Fruit fly (Drosophila melanogaster): ENCODE results near the gene CG8813.

Gene CG8813

dm6 chr2L:2886613-2887537 is 17.4 kb downstream of the CG8813 start (continued):
- TF ChIP-seq CG5180 (GFP tag; optimal IDR thresholded peaks at IDR 0.05) (peak; percentile 90), lab (GFP tag; optimal IDR thresholded peaks at IDR 0.05) (no peak), unc-4 (GFP tag; IDR thresholded peaks at IDR 0.05; ENCODE audit: partially characterized antibody) (0 out of 2 replicates have a peak, but pooled peaks have one; percentile 17), Doc3 (GFP tag; IDR thresholded peaks at IDR 0.05; ENCODE audit: partially characterized antibody) (0 out of 3 replicates have a peak, but pooled peaks have one; percentile 15), CG4360 (GFP tag; IDR thresholded peaks at IDR 0.05) (peak; percentile 65), CG6765 (GFP tag; optimal IDR thresholded peaks at IDR 0.05) (no peak), CG13424 (tag; optimal IDR thresholded peaks at IDR 0.05) (no peak), bsh (GFP tag; optimal IDR thresholded peaks at IDR 0.05) (peak in 1 of 2 experiments; percentile 29), abd-A (tag; optimal IDR thresholded peaks at IDR 0.05) (peak; percentile 77), ATbp (GFP tag; optimal IDR thresholded peaks at IDR 0.05) (peak; percentile 5), CG3163 (GFP tag; optimal IDR thresholded peaks at IDR 0.05) (peak; percentile 25), CG1832 (GFP tag; optimal IDR thresholded peaks at IDR 0.05) (peak; percentile 36), CG7745 (tag; optimal IDR thresholded peaks at IDR 0.05) (peak; percentile 99), Trl (optimal IDR thresholded peaks at IDR 0.05) (peak; percentile 94 to 99), Trl (GFP tag; optimal IDR thresholded peaks at IDR 0.05) (peak; percentile 48), HmgZ (tag; optimal IDR thresholded peaks at IDR 0.05) (peak; percentile 14), CG31365 (tag; optimal IDR thresholded peaks at IDR 0.05) (no peak), chinmo (GFP tag; IDR thresholded peaks at IDR 0.05; ENCODE audit: partially characterized antibody) (peak; percentile 94; the same call in 3 of the 4 replicates), CG10267 (tag; optimal IDR thresholded peaks at IDR 0.05) (no peak)

dm6 chr2L:2887760-2888600 is 18.5 kb downstream of the CG8813 start:
- TF ChIP-seq CG7357 (GFP tag; IDR thresholded peaks at IDR 0.05), result no peak
- TF ChIP-seq Med (GFP tag), result peak; percentile 1
- TF ChIP-seq Jarid2 (GFP tag; optimal IDR thresholded peaks at IDR 0.05), result peak; percentile 42
- peak; percentile 99 for TF ChIP-seq CG5180 (GFP tag; optimal IDR thresholded peaks at IDR 0.05)
- TF ChIP-seq CG4360 (GFP tag; IDR thresholded peaks at IDR 0.05), result peak; percentile 22; the same call in 1 of the 2 replicates
- TF ChIP-seq Deaf1 (tag; optimal IDR thresholded peaks at IDR 0.05), result peak; percentile 1
- peak; percentile 81 for TF ChIP-seq sens (GFP tag)
- no peak for TF ChIP-seq Ets65A (GFP tag)
- peak in 1 of 2 experiments; percentile 19 for TF ChIP-seq Trl (optimal IDR thresholded peaks at IDR 0.05)
- TF ChIP-seq Trl (GFP tag; optimal IDR thresholded peaks at IDR 0.05), result no peak

dm6 chr2L:2888859-2889443 is 19.5 kb downstream of the CG8813 start:
- TF ChIP-seq CG1832 (GFP tag; optimal IDR thresholded peaks at IDR 0.05), result peak; percentile 66
- no peak for TF ChIP-seq dpn (GFP tag; optimal IDR thresholded peaks at IDR 0.05)
- TF ChIP-seq Blimp-1 (GFP tag; optimal IDR thresholded peaks at IDR 0.05), result peak; percentile 53
- no peak for TF ChIP-seq inv (GFP tag; IDR thresholded peaks at IDR 0.05; ENCODE audit: partially characterized antibody)
- TF ChIP-seq CG6683 (GFP tag; optimal IDR thresholded peaks at IDR 0.05), result no peak
- no peak for TF ChIP-seq gce (GFP tag; IDR thresholded peaks at IDR 0.05)
- TF ChIP-seq cg (GFP tag; optimal IDR thresholded peaks at IDR 0.05), result peak; percentile 84
- peak; percentile 91 for TF ChIP-seq CG8281 (tag; optimal IDR thresholded peaks at IDR 0.05)
- TF ChIP-seq chinmo (GFP tag; IDR thresholded peaks at IDR 0.05; ENCODE audit: partially characterized antibody), result peak; percentile 87; the same call in 2 of the 4 replicates
- peak; percentile 72 for TF ChIP-seq Med (GFP tag)
- no peak for TF ChIP-seq CG12659 (GFP tag; optimal IDR thresholded peaks at IDR 0.05)
- TF ChIP-seq kni (GFP tag; optimal IDR thresholded peaks at IDR 0.05), result peak; percentile 52
- peak in 1 of 2 experiments; percentile 8 for TF ChIP-seq insv (GFP tag; optimal IDR thresholded peaks at IDR 0.05)
- TF ChIP-seq Jarid2 (GFP tag; optimal IDR thresholded peaks at IDR 0.05), result no peak
- TF ChIP-seq CHES-1-like (GFP tag; optimal IDR thresholded peaks at IDR 0.05), result no peak
- TF ChIP-seq D19A (tag; optimal IDR thresholded peaks at IDR 0.05), result peak; percentile 45
- TF ChIP-seq CG15479 (GFP tag; optimal IDR thresholded peaks at IDR 0.05), result peak; percentile 93
- TF ChIP-seq CG12769 (tag; optimal IDR thresholded peaks at IDR 0.05), result peak; percentile 34
- TF ChIP-seq sd (tag; optimal IDR thresholded peaks at IDR 0.05), result peak; percentile 44
